Worm (Caenorhabditis elegans) whole organism, late embryonic: ENCODE data around the gene flp-17.

Source experiments
- che-1 ChIP-seq: sonication (generic microtip); optimal IDR thresholded peaks from 2 replicates; lab custom pipeline; 2016; ENCODE audit warnings: mild to moderate bottlenecking, missing genetic modification characterization, missing compliant biosample characterization
- elt-2 ChIP-seq: sonication (generic microtip); optimal IDR thresholded peaks from 2 replicates; lab custom pipeline; 2016; ENCODE audit warnings: missing genetic modification reagents, missing genetic modification characterization, missing compliant biosample characterization
- fkh-10 ChIP-seq: fragments of 150-350 bp; optimal IDR thresholded peaks from 2 replicates; lab custom pipeline; 2014; ENCODE audit warnings: missing biosample characterization, missing genetic modification reagents, missing genetic modification characterization
- hlh-8 ChIP-seq: sonication (generic microtip); optimal IDR thresholded peaks from 2 replicates; lab custom pipeline; 2016; ENCODE audit warnings: missing genotype, missing genetic modification characterization, missing compliant biosample characterization
- lin-11 ChIP-seq: fragments of 200-800 bp; sonication (Bioruptor generic); optimal IDR thresholded peaks from 2 replicates; lab custom pipeline; 2018; ENCODE audit warnings: mild to moderate bottlenecking, missing genetic modification characterization, missing compliant biosample characterization
- nfya-1 ChIP-seq: sonication (generic microtip); optimal IDR thresholded peaks from 2 replicates; lab custom pipeline; 2017; ENCODE audit warnings: missing genetic modification characterization, mild to moderate bottlenecking, missing compliant biosample characterization, antibody characterized with exemption, moderate library complexity
- nhr-11 ChIP-seq: fragments of 150-350 bp; optimal IDR thresholded peaks from 2 replicates; lab custom pipeline; 2014; ENCODE audit warnings: missing biosample characterization, missing genetic modification characterization
- npax-4 ChIP-seq: sonication (generic microtip); optimal IDR thresholded peaks from 2 replicates; lab custom pipeline; 2016; ENCODE audit warnings: missing genetic modification characterization, missing compliant biosample characterization
- pqm-1 ChIP-seq: sonication (generic microtip); optimal IDR thresholded peaks from 2 replicates; lab custom pipeline; 2016; ENCODE audit warnings: missing genetic modification characterization, missing compliant biosample characterization
- unc-3 ChIP-seq, 2 experiments: fragments of 200-800 bp in 1 of 2; sonication (Bioruptor generic) in 1 of 2; sonication (generic microtip) in 1 of 2; conservative IDR thresholded peaks in 1 of 2; optimal IDR thresholded peaks in 1 of 2; 2 replicates each; pipeline versions ENCODE4 v1.3.6 to Lab custom; 2016 to 2022; ENCODE audit warnings: missing compliant biosample characterization in 2 of 2, missing genetic modification characterization in 2 of 2, missing genetic modification reagents in 1 of 2

DNA sequence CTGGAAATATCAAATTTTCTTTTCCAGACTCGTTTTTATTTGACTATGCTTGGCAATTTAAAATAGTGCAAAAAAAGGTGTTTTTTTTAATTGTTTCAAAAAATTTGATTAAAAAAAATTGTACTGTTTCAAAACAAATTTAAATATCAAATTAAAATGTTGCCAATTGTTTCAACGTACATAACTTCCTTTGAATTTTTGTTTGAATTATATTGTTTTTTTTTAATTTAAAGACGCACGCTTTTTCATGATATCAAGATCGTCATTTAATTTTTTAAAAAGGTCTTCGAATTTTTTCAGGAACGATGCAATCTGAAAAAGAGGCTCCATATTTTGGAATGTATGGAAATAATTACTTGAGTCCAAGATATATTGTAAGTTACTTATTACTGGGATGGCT is 31.8 kb upstream of the flp-17 start, which contains the start of gene Y116A8B.4:
- TF ChIP-seq hlh-8 (tag; lab: Kevin White, UChicago), result no peak
- TF ChIP-seq nfya-1 (tag; lab: Kevin White, UChicago), result no peak
- no peak for TF ChIP-seq che-1
- TF ChIP-seq fkh-10, result no peak
- no peak for TF ChIP-seq nhr-11 (tag; lab: Kevin White, UChicago)
- TF ChIP-seq pqm-1 (tag; lab: Kevin White, UChicago), result no peak
- TF ChIP-seq elt-2, result no peak
- TF ChIP-seq npax-4 (tag; lab: Kevin White, UChicago), result no peak
- no peak for TF ChIP-seq unc-3 (GFP tag; conservative IDR thresholded peaks at IDR 0.05; lab: Robert Waterston, UW)
- no peak for TF ChIP-seq unc-3 (tag; optimal IDR thresholded peaks at IDR 0.05; lab: Kevin White, UChicago)
- TF ChIP-seq lin-11, result no peak
